Worm (Caenorhabditis elegans): ENCODE results near the gene K08D8.2.

DNA sequence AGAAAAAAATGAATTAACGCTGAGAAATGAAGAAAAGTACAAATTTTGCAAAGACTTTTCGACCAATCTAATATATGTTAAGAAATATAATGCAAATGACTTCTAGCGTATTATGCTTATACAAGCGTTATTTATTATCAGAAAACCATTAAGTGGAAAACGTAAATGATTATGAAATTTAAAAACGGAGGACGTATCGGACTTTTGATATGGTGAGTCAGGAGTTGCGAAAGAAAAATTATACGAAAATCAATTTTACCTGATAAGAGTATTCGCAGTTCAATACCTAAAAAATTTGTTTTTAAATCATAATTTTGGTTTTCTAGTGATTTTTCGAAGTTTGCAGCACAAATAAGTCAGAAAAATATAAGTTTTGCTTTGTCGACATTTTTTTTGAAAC, 26.3 kb upstream of the K08D8.2 start:
- no peak for TF ChIP-seq F55B11.4 (tag; optimal IDR thresholded peaks at IDR 0.05; ENCODE audit: borderline replicate concordance, insufficient read depth)
- TF ChIP-seq lag-1 (GFP tag; IDR thresholded peaks at IDR 0.05), result no peak
- no peak for TF ChIP-seq him-1 (tag; optimal IDR thresholded peaks at IDR 0.05)

Measured in whole organism, young adult.